Fruit fly (Drosophila melanogaster): ENCODE data around the gene Ggt-1.
A peak's percentile ranks its signal among the peaks of the same experiment; 100 is the strongest.

Gene Ggt-1

DNA sequence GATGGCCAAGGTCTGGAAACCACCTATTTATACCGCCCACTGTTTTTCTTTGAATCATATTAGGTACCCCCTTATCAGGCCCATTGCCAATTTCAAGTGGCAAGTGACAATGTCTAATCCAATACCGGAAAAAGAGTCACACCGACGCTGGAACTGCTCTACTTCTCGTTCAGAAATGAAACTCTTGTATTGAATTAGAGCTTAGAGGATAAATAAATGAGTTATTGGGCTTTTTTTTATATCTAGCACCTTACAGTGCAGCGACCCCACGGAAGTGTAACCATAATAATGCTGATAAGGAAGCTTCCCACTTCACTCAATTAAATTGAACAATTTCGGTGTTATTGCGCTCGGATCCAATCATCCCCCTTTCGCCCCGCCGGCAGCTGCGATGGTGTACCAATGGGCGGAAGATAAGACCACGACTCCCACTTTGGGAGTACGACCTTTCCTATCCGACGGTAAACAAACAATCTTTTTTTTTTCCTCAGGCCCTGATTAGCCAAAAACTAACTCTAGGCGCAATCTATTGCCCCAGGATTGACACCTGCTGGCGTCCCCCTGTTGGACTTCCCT lies 18.1 kb downstream of the Ggt-1 start, which contains the start of gene CG15043 (continued):
- TF ChIP-seq zfh2 (GFP tag; optimal IDR thresholded peaks at IDR 0.05) (peak; percentile 55), sens (GFP tag) (peak; percentile 58), NK7.1 (GFP tag; optimal IDR thresholded peaks at IDR 0.05) (peak; percentile 18), ap (GFP tag; IDR thresholded peaks at IDR 0.05) (0 out of 2 replicates have a peak, but pooled peaks have one; percentile 27), Hsf (GFP tag; optimal IDR thresholded peaks at IDR 0.05) (peak; percentile 19), CG7786 (GFP tag; optimal IDR thresholded peaks at IDR 0.05) (peak; percentile 49), CG12769 (tag; optimal IDR thresholded peaks at IDR 0.05) (peak; percentile 61), Atf6 (GFP tag; IDR thresholded peaks at IDR 0.05) (peak; percentile 49; the same call in 1 of the 2 replicates), so (GFP tag; IDR thresholded peaks at IDR 0.05) (no peak), bcd (GFP tag; optimal IDR thresholded peaks at IDR 0.05) (peak; percentile 44), CG6272 (GFP tag; IDR thresholded peaks at IDR 0.05) (no peak), Aef1 (GFP tag; IDR thresholded peaks at IDR 0.05) (peak; percentile 48; the same call in 2 of the 3 replicates), vfl (GFP tag; optimal IDR thresholded peaks at IDR 0.05) (no peak), Neu2 (GFP tag; optimal IDR thresholded peaks at IDR 0.05; ENCODE audit: borderline replicate concordance) (no peak), CG2120 (GFP tag; optimal IDR thresholded peaks at IDR 0.05) (peak; percentile 73), CG14441 (GFP tag; IDR thresholded peaks at IDR 0.05) (peak; percentile 62), CG43689 (GFP tag; IDR thresholded peaks at IDR 0.05) (no peak), Sox102F (GFP tag; optimal IDR thresholded peaks at IDR 0.05) (no peak), grau (tag; optimal IDR thresholded peaks at IDR 0.05) (peak; percentile 23), Ets65A (GFP tag) (peak; percentile 63), HHEX (GFP tag; optimal IDR thresholded peaks at IDR 0.05) (peak; percentile 50), HLH3B (GFP tag; IDR thresholded peaks at IDR 0.05) (0 out of 2 replicates have a peak, but pooled peaks have one; percentile 32), gsb (GFP tag; IDR thresholded peaks at IDR 0.05) (peak; percentile 53), yki (optimal IDR thresholded peaks at IDR 0.05) (no peak), cas (GFP tag; IDR thresholded peaks at IDR 0.05) (no peak), scrt (GFP tag; optimal IDR thresholded peaks at IDR 0.05) (no peak), Ravus (GFP tag; IDR thresholded peaks at IDR 0.05) (peak; percentile 6; the same call in 1 of the 2 replicates), CG4820 (GFP tag; optimal IDR thresholded peaks at IDR 0.05) (peak; percentile 3), Sry-β (GFP tag; optimal IDR thresholded peaks at IDR 0.05) (no peak), Rfx (GFP tag; IDR thresholded peaks at IDR 0.05) (peak; percentile 81), CG42726 (GFP tag; IDR thresholded peaks at IDR 0.05; ENCODE audit: partially characterized antibody) (no peak), CG31441 (GFP tag; IDR thresholded peaks at IDR 0.05) (no peak), NFAT (GFP tag; IDR thresholded peaks at IDR 0.05) (peak; percentile 36; the same call in 1 of the 2 replicates), Side (GFP tag; optimal IDR thresholded peaks at IDR 0.05) (no peak), CG3281 (GFP tag; optimal IDR thresholded peaks at IDR 0.05) (peak; percentile 40), CG13894 (tag; optimal IDR thresholded peaks at IDR 0.05) (peak; percentile 2), Mes4 (GFP tag; optimal IDR thresholded peaks at IDR 0.05) (no peak), Stat92E (GFP tag; optimal IDR thresholded peaks at IDR 0.05) (no peak), gt (GFP tag; IDR thresholded peaks at IDR 0.05) (no peak), salm (tag; optimal IDR thresholded peaks at IDR 0.05) (no peak), CG10209 (GFP tag; optimal IDR thresholded peaks at IDR 0.05) (peak; percentile 23), mam (GFP tag; optimal IDR thresholded peaks at IDR 0.05) (peak; percentile 49), Bdp1 (GFP tag; optimal IDR thresholded peaks at IDR 0.05) (no peak), CG6175 (GFP tag; IDR thresholded peaks at IDR 0.05) (0 out of 3 replicates have a peak, but pooled peaks have one; percentile 49), caup (GFP tag; optimal IDR thresholded peaks at IDR 0.05; ENCODE audit: severe bottlenecking) (peak; percentile 52), Dip3 (GFP tag; optimal IDR thresholded peaks at IDR 0.05) (peak; percentile 67), vvl (GFP tag; IDR thresholded peaks at IDR 0.05) (0 out of 2 replicates have a peak, but pooled peaks have one; percentile 9), CG9932 (GFP tag; IDR thresholded peaks at IDR 0.05) (peak; percentile 54), CG15269 (tag; optimal IDR thresholded peaks at IDR 0.05) (no peak), bigmax (GFP tag; optimal IDR thresholded peaks at IDR 0.05) (no peak), Myb (GFP tag; optimal IDR thresholded peaks at IDR 0.05) (peak; percentile 29)

All from whole organism, embryonic.